Fruit fly (Drosophila melanogaster) whole organism, embryonic: ENCODE data around the gene sqh.

Source experiments
- ATbp ChIP-seq: fragments of 200-800 bp; sonication (Bioruptor generic); optimal IDR thresholded peaks from 2 replicates; lab custom pipeline; 2017; ENCODE audit warnings: missing biosample characterization, mild to moderate bottlenecking, missing genetic modification characterization, missing genetic modification reagents
- BtbVII ChIP-seq: fragments of 200-800 bp; sonication (Bioruptor generic); optimal IDR thresholded peaks from 3 replicates; lab custom pipeline; 2017; ENCODE audit warnings: missing biosample characterization, mild to moderate bottlenecking, missing genetic modification characterization
- CG10267 ChIP-seq: fragments of 200-800 bp; sonication (Bioruptor generic); optimal IDR thresholded peaks from 2 replicates; lab custom pipeline; 2018; ENCODE audit warnings: missing biosample characterization, mild to moderate bottlenecking, missing genetic modification characterization, moderate library complexity
- CG11085 ChIP-seq: fragments of 200-800 bp; sonication (Bioruptor generic); IDR thresholded peaks from 2 replicates; pipeline ENCODE4 v1.3.6; 2022; ENCODE audit warnings: missing biosample characterization, missing genetic modification characterization
- CG11398 ChIP-seq: fragments of 200-800 bp; sonication (Bioruptor generic); optimal IDR thresholded peaks from 2 replicates; lab custom pipeline; 2016; ENCODE audit warnings: missing biosample characterization, missing genetic modification characterization
- CG12236 ChIP-seq: fragments of 200-800 bp; sonication (Bioruptor generic); optimal IDR thresholded peaks from 2 replicates; lab custom pipeline; 2016; ENCODE audit warnings: missing biosample characterization, missing genetic modification characterization
- CG13424 ChIP-seq: fragments of 200-800 bp; sonication (Bioruptor generic); optimal IDR thresholded peaks from 2 replicates; lab custom pipeline; 2019; ENCODE audit warnings: missing biosample characterization, mild to moderate bottlenecking, missing genetic modification characterization, moderate library complexity
- CG17328 ChIP-seq: fragments of 200-800 bp; sonication (Bioruptor generic); IDR thresholded peaks from 2 replicates; pipeline ENCODE4 v1.3.6; 2022; ENCODE audit warnings: missing biosample characterization, missing genetic modification characterization
- CG18599 ChIP-seq: fragments of 200-800 bp; sonication (Bioruptor generic); optimal IDR thresholded peaks from 3 replicates; lab custom pipeline; 2017; ENCODE audit warnings: missing biosample characterization, missing genetic modification characterization, mild to moderate bottlenecking, moderate library complexity, missing genetic modification reagents
- CG18764 ChIP-seq: fragments of 200-800 bp; sonication (Bioruptor generic); optimal IDR thresholded peaks from 3 replicates; lab custom pipeline; 2016; ENCODE audit warnings: missing biosample characterization, missing genetic modification characterization
- CG32767 ChIP-seq: fragments of 200-800 bp; sonication (Bioruptor generic); IDR thresholded peaks from 2 replicates; pipeline ENCODE4 v1.3.6; 2022; ENCODE audit warnings: missing biosample characterization, missing genetic modification characterization
- CG4360 ChIP-seq: fragments of 200-800 bp; sonication (Bioruptor generic); IDR thresholded peaks from 2 replicates; pipeline ENCODE4 v1.3.6; 2022; ENCODE audit warnings: missing biosample characterization, missing genetic modification characterization
- CG6654 ChIP-seq: fragments of 200-800 bp; sonication (Bioruptor generic); optimal IDR thresholded peaks from 2 replicates; lab custom pipeline; 2017; ENCODE audit warnings: missing biosample characterization, mild to moderate bottlenecking, missing genetic modification characterization
- CG6765 ChIP-seq: fragments of 200-800 bp; sonication (Bioruptor generic); optimal IDR thresholded peaks from 3 replicates; lab custom pipeline; 2017; ENCODE audit warnings: missing biosample characterization, mild to moderate bottlenecking, missing genetic modification characterization
- CG7372 ChIP-seq: fragments of 200-800 bp; sonication (Bioruptor generic); IDR thresholded peaks from 2 replicates; pipeline ENCODE4 v1.3.6; 2022; ENCODE audit warnings: missing biosample characterization, missing genetic modification characterization
- CG7963 ChIP-seq: fragments of 200-800 bp; sonication (Bioruptor generic); IDR thresholded peaks from 3 replicates; pipeline ENCODE4 v1.3.6; 2022; ENCODE audit warnings: missing biosample characterization, missing genetic modification characterization; ENCODE audit not compliant: partially characterized antibody
- CG9215 ChIP-seq: fragments of 200-800 bp; sonication (Bioruptor generic); IDR thresholded peaks from 2 replicates; pipeline ENCODE4 v1.3.6; 2022; ENCODE audit warnings: missing biosample characterization, missing genetic modification characterization
- CG9797 ChIP-seq: fragments of 200-800 bp; sonication (Bioruptor generic); optimal IDR thresholded peaks from 3 replicates; lab custom pipeline; 2018; ENCODE audit warnings: missing biosample characterization, mild to moderate bottlenecking, missing genetic modification characterization
- Dad ChIP-seq: fragments of 200-800 bp; sonication (Bioruptor generic); optimal IDR thresholded peaks from 3 replicates; lab custom pipeline; 2016; ENCODE audit warnings: missing biosample characterization, missing genetic modification characterization
- Doc2 ChIP-seq: fragments of 200-800 bp; sonication (Bioruptor generic); IDR thresholded peaks from 2 replicates; pipeline ENCODE4 v1.3.6; 2022; ENCODE audit warnings: missing biosample characterization, missing genetic modification characterization
- HmgZ ChIP-seq: fragments of 200-800 bp; sonication (Bioruptor generic); optimal IDR thresholded peaks from 2 replicates; lab custom pipeline; 2018; ENCODE audit warnings: missing biosample characterization, mild to moderate bottlenecking, missing genetic modification characterization
- Hsf ChIP-seq: fragments of 200-800 bp; sonication (Bioruptor generic); optimal IDR thresholded peaks from 3 replicates; lab custom pipeline; 2016; ENCODE audit warnings: missing biosample characterization, missing genetic modification characterization
- Mes4 ChIP-seq: fragments of 200-800 bp; sonication (Bioruptor generic); optimal IDR thresholded peaks from 2 replicates; lab custom pipeline; 2016; ENCODE audit warnings: missing biosample characterization, missing genetic modification characterization
- Nf-YA ChIP-seq: fragments of 200-800 bp; sonication (Bioruptor generic); IDR thresholded peaks from 2 replicates; pipeline ENCODE4 v1.3.6; 2022; ENCODE audit warnings: missing biosample characterization, missing genetic modification characterization
- Ptx1 ChIP-seq: fragments of 200-800 bp; sonication (Bioruptor generic); IDR thresholded peaks from 2 replicates; pipeline ENCODE4 v1.3.6; 2022; ENCODE audit warnings: missing biosample characterization, missing genetic modification characterization
- Six4 ChIP-seq: fragments of 200-800 bp; sonication (Bioruptor generic); optimal IDR thresholded peaks from 2 replicates; lab custom pipeline; 2016; ENCODE audit warnings: missing biosample characterization, missing genetic modification characterization
- Sox102F ChIP-seq: fragments of 200-800 bp; sonication (Bioruptor generic); optimal IDR thresholded peaks from 2 replicates; lab custom pipeline; 2018; ENCODE audit warnings: missing biosample characterization, mild to moderate bottlenecking, missing genetic modification characterization, moderate library complexity
- Sry-δ ChIP-seq: fragments of 200-800 bp; sonication (Bioruptor generic); optimal IDR thresholded peaks from 2 replicates; lab custom pipeline; 2016; ENCODE audit warnings: missing biosample characterization, missing genetic modification characterization
- YL-1 ChIP-seq: fragments of 200-800 bp; sonication (Bioruptor generic); optimal IDR thresholded peaks from 3 replicates; lab custom pipeline; 2017; ENCODE audit warnings: missing biosample characterization, mild to moderate bottlenecking, missing genetic modification characterization
- amos ChIP-seq: fragments of 200-800 bp; sonication (Bioruptor generic); IDR thresholded peaks from 2 replicates; pipeline ENCODE4 v1.3.6; 2022; ENCODE audit warnings: missing biosample characterization, missing genetic modification characterization; ENCODE audit not compliant: partially characterized antibody
- bbx ChIP-seq: fragments of 200-800 bp; sonication (Bioruptor generic); IDR thresholded peaks from 2 replicates; pipeline ENCODE4 v1.3.6; 2022; ENCODE audit warnings: missing biosample characterization, missing genetic modification characterization; ENCODE audit not compliant: partially characterized antibody
- en ChIP-seq: fragments of 200-800 bp; sonication (Bioruptor generic); optimal IDR thresholded peaks from 2 replicates; lab custom pipeline; 2016; ENCODE audit warnings: missing biosample characterization, missing genetic modification characterization
- fd3F ChIP-seq: fragments of 200-800 bp; sonication (Bioruptor generic); optimal IDR thresholded peaks from 2 replicates; lab custom pipeline; 2018; ENCODE audit warnings: missing biosample characterization, mild to moderate bottlenecking, missing genetic modification characterization, moderate library complexity
- gro ChIP-seq: fragments of 200-800 bp; sonication (Bioruptor generic); optimal IDR thresholded peaks from 2 replicates; lab custom pipeline; 2016; ENCODE audit warnings: missing biosample characterization, missing genetic modification characterization
- insv ChIP-seq, 2 experiments: fragments of 200-800 bp; sonication (Bioruptor generic); optimal IDR thresholded peaks; 3 replicates each; lab custom pipeline; 2016 to 2018; ENCODE audit warnings: missing biosample characterization in 2 of 2, missing genetic modification characterization in 2 of 2
- jumu ChIP-seq: fragments of 200-800 bp; sonication (Bioruptor generic); optimal IDR thresholded peaks from 3 replicates; lab custom pipeline; 2016; ENCODE audit warnings: missing biosample characterization, missing genetic modification characterization
- lab ChIP-seq: fragments of 200-800 bp; sonication (Bioruptor generic); optimal IDR thresholded peaks from 3 replicates; lab custom pipeline; 2017; ENCODE audit warnings: missing biosample characterization, missing genetic modification characterization, mild to moderate bottlenecking, moderate library complexity, missing genetic modification reagents
- lola ChIP-seq, 3 experiments: fragments of >200 bp in 2 of 3; fragments of 200-800 bp in 1 of 3; sonication (Bioruptor generic) in 1 of 3; optimal IDR thresholded peaks; 2 replicates each; lab custom pipeline; 2017 to 2019; ENCODE audit warnings: missing biosample characterization in 3 of 3, missing genetic modification characterization in 3 of 3, mild to moderate bottlenecking in 1 of 3, moderate library complexity in 1 of 3
- lov ChIP-seq, 2 experiments: fragments of 200-800 bp in 1 of 2; fragments of >200 bp in 1 of 2; sonication (Bioruptor generic) in 1 of 2; IDR thresholded peaks in 1 of 2; optimal IDR thresholded peaks in 1 of 2; 2 replicates in 1 of 2; 3 replicates in 1 of 2; pipeline versions ENCODE4 v1.3.6 to Lab custom; 2017 to 2022; ENCODE audit warnings: missing biosample characterization in 1 of 2, missing genetic modification characterization in 1 of 2
- prd ChIP-seq, 3 experiments: fragments of >200 bp in 2 of 3; fragments of 200-800 bp in 1 of 3; sonication (Bioruptor generic) in 1 of 3; optimal IDR thresholded peaks in 2 of 3; IDR thresholded peaks in 1 of 3; 2 replicates in 2 of 3; 3 replicates in 1 of 3; pipeline versions ENCODE4 v1.3.6 to Lab custom; 2017 to 2022; ENCODE audit warnings: missing biosample characterization in 1 of 3, missing genetic modification characterization in 1 of 3
- pros ChIP-seq: fragments of 200-800 bp; sonication (Bioruptor generic); optimal IDR thresholded peaks from 3 replicates; lab custom pipeline; 2019; ENCODE audit warnings: missing biosample characterization, mild to moderate bottlenecking, missing genetic modification characterization, moderate library complexity
- pum ChIP-seq: fragments of 200-800 bp; sonication (Bioruptor generic); optimal IDR thresholded peaks from 2 replicates; lab custom pipeline; 2016; ENCODE audit warnings: missing biosample characterization, missing genetic modification characterization
- pzg ChIP-seq: fragments of 200-800 bp; sonication (Bioruptor generic); optimal IDR thresholded peaks from 3 replicates; lab custom pipeline; 2018; ENCODE audit warnings: missing biosample characterization, mild to moderate bottlenecking, missing genetic modification characterization, moderate library complexity
- rib ChIP-seq: fragments of 200-800 bp; sonication (Bioruptor generic); IDR thresholded peaks from 2 replicates; pipeline ENCODE4 v1.3.6; 2022; ENCODE audit warnings: missing biosample characterization, missing genetic modification characterization
- run ChIP-seq: fragments of 200-800 bp; sonication (Bioruptor generic); optimal IDR thresholded peaks from 3 replicates; lab custom pipeline; 2018; ENCODE audit warnings: missing biosample characterization, mild to moderate bottlenecking, missing genetic modification characterization
- scrt ChIP-seq: fragments of 200-800 bp; sonication (Bioruptor generic); optimal IDR thresholded peaks from 2 replicates; lab custom pipeline; 2018; ENCODE audit warnings: missing biosample characterization, mild to moderate bottlenecking, missing genetic modification characterization, moderate library complexity
- sens-2 ChIP-seq: fragments of 200-800 bp; sonication (Bioruptor generic); IDR thresholded peaks from 2 replicates; pipeline ENCODE4 v1.3.6; 2022; ENCODE audit warnings: missing biosample characterization, missing genetic modification characterization
- sqz ChIP-seq: fragments of 200-800 bp; sonication (Bioruptor generic); optimal IDR thresholded peaks from 3 replicates; lab custom pipeline; 2018; ENCODE audit warnings: missing biosample characterization, mild to moderate bottlenecking, missing genetic modification characterization

sqh gene

dm6 chrX:6263614-6264130, 38.7 kb upstream of the sqh start (continued):
- TF ChIP-seq CG6654 (GFP tag; lab: Kevin White, UChicago) (peak; percentile 59), CG18599 (GFP tag; lab: Kevin White, UChicago) (peak; percentile 93), HmgZ (peak; percentile 75), Dad (GFP tag; lab: Kevin White, UChicago) (no peak), pros (GFP tag; lab: Kevin White, UChicago) (no peak), CG10267 (peak; percentile 65), CG9797 (GFP tag; lab: Kevin White, UChicago) (no peak), Sry-δ (GFP tag; lab: Kevin White, UChicago) (no peak), Hsf (peak; percentile 54), pum (peak; percentile 24), Doc2 (no peak), CG12236 (GFP tag; lab: Kevin White, UChicago) (no peak), CG11398 (GFP tag; lab: Kevin White, UChicago) (peak; percentile 26), gro (GFP tag; lab: Kevin White, UChicago) (peak; percentile 58), Six4 (GFP tag; lab: Kevin White, UChicago) (peak; percentile 46), ATbp (GFP tag; lab: Kevin White, UChicago) (peak; percentile 68), prd (optimal IDR thresholded peaks at IDR 0.05; lab: Kevin White, UChicago) (no peak), prd (GFP tag; IDR thresholded peaks at IDR 0.05; lab: Robert Waterston, UW) (peak; percentile 71), bbx (GFP tag; lab: Robert Waterston, UW) (no peak), CG7963 (GFP tag; lab: Robert Waterston, UW) (no peak), Ptx1 (peak; percentile 67), CG13424 (tag; lab: Kevin White, UChicago) (peak; percentile 78), rib (GFP tag; lab: Robert Waterston, UW) (peak; percentile 48; the same call in 1 of the 2 replicates), Mes4 (GFP tag; lab: Kevin White, UChicago) (no peak), amos (GFP tag; lab: Robert Waterston, UW) (no peak), lov (optimal IDR thresholded peaks at IDR 0.05; lab: Kevin White, UChicago) (no peak), lov (GFP tag; IDR thresholded peaks at IDR 0.05; lab: Robert Waterston, UW) (no peak), CG17328 (no peak), fd3F (peak; percentile 59), lab (GFP tag; lab: Kevin White, UChicago) (peak; percentile 90), CG11085 (GFP tag; lab: Robert Waterston, UW) (0 out of 2 replicates have a peak, but pooled peaks have one; percentile 25), lola (GFP tag; optimal IDR thresholded peaks at IDR 0.05; lab: Kevin White, UChicago) (peak in 1 of 3 experiments; percentile 25), Nf-YA (GFP tag; lab: Robert Waterston, UW) (peak; percentile 48; the same call in 1 of the 2 replicates), jumu (no peak), scrt (GFP tag; lab: Kevin White, UChicago) (peak; percentile 80), CG9215 (GFP tag; lab: Robert Waterston, UW) (peak; percentile 68), sqz (GFP tag; lab: Kevin White, UChicago) (peak; percentile 57), Sox102F (GFP tag; lab: Kevin White, UChicago) (peak; percentile 76), en (no peak), pzg (GFP tag; lab: Kevin White, UChicago) (no peak), CG32767 (GFP tag; lab: Robert Waterston, UW) (peak; percentile 56), sens-2 (GFP tag; lab: Robert Waterston, UW) (0 out of 2 replicates have a peak, but pooled peaks have one; percentile 27), CG4360 (GFP tag; lab: Robert Waterston, UW) (no peak), CG6765 (peak; percentile 76), BtbVII (GFP tag; lab: Kevin White, UChicago) (peak; percentile 89), CG7372 (GFP tag; lab: Robert Waterston, UW) (peak; percentile 54; the same call in 1 of the 2 replicates), CG18764 (GFP tag; lab: Kevin White, UChicago) (peak; percentile 7), insv (GFP tag; optimal IDR thresholded peaks at IDR 0.05; lab: Kevin White, UChicago) (peak in 1 of 2 experiments; percentile 36), YL-1 (GFP tag; lab: Kevin White, UChicago) (peak; percentile 43), run (peak; percentile 71)
